Worm (Caenorhabditis elegans): ENCODE results near the gene pro-3.

ce11 chrV:19129497-19130212 is 11.4 kb upstream of the pro-3 start:
- TF ChIP-seq alr-1 (tag; optimal IDR thresholded peaks at IDR 0.05; ENCODE audit: borderline replicate concordance) (no peak), hlh-4 (tag; optimal IDR thresholded peaks at IDR 0.05) (no peak), ces-1 (GFP tag; optimal IDR thresholded peaks at IDR 0.05) (no peak), nhr-11 (tag; optimal IDR thresholded peaks at IDR 0.05) (no peak), rnt-1 (tag; optimal IDR thresholded peaks at IDR 0.05) (no peak), pqm-1 (tag; optimal IDR thresholded peaks at IDR 0.05) (no peak)
